Fruit fly (Drosophila melanogaster): ENCODE data around the gene CG31279.

CG31279 gene

DNA sequence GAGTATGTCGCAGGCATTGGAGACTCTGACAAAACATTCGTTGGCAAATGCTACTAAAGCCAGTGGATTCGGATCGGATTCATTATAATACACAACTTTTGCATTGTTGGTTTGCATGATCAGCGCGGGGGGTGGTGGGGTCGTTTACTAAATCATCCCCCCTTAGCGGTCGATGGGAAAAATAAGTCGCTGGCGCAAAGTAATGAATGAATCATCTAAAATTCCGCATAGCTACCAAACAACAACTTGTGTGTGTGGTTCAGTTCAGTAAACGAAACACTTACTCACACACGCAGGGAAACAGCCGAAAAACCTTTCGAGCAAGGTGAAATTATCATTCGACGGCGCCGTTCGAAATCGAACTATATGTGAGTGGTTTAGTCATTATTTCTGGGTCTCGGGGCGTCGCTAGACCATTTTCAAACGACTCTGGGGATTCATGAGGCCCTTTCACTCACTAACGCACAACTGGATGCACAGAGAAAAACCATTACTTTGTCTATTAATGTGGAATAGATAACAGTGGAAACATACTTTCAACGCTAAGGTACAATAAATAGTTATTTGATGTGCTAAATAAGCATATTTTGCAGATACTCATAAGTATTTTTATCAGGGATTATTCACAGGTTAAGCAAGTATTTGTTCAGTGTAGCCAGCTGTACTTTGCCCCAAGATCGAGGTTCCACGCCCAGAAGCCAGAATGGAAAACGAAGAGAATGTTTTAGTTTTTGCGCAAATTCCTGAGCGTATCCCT, 18.1 kb downstream of the CG31279 start:
- TF ChIP-seq sug (tag; optimal IDR thresholded peaks at IDR 0.05) = peak; percentile 7
- peak; percentile 28 for TF ChIP-seq ssp (GFP tag; IDR thresholded peaks at IDR 0.05)
- TF ChIP-seq CG13624 (GFP tag; optimal IDR thresholded peaks at IDR 0.05) = peak; percentile 17
- peak; percentile 59 for TF ChIP-seq dmrt99B (tag; optimal IDR thresholded peaks at IDR 0.05)
- TF ChIP-seq CG10274 (GFP tag; optimal IDR thresholded peaks at IDR 0.05) = no peak
- TF ChIP-seq maf-S (GFP tag; optimal IDR thresholded peaks at IDR 0.05) = peak; percentile 30
- TF ChIP-seq CG7987 (GFP tag; optimal IDR thresholded peaks at IDR 0.05) = peak; percentile 23
- peak; percentile 66 for TF ChIP-seq CG17186 (GFP tag; optimal IDR thresholded peaks at IDR 0.05)
- TF ChIP-seq CG15011 (GFP tag; optimal IDR thresholded peaks at IDR 0.05) = no peak
- TF ChIP-seq Opbp (GFP tag; IDR thresholded peaks at IDR 0.05; ENCODE audit: partially characterized antibody) = no peak
- peak; percentile 90 for TF ChIP-seq zfh1 (GFP tag; IDR thresholded peaks at IDR 0.05)
- peak; percentile 58 for TF ChIP-seq dm (GFP tag; optimal IDR thresholded peaks at IDR 0.05)
- TF ChIP-seq run (tag; optimal IDR thresholded peaks at IDR 0.05) = peak; percentile 35
- TF ChIP-seq Dek (tag; optimal IDR thresholded peaks at IDR 0.05) = peak; percentile 71
- no peak for TF ChIP-seq CG6791 (GFP tag; IDR thresholded peaks at IDR 0.05; ENCODE audit: partially characterized antibody)
- TF ChIP-seq Blimp-1 (GFP tag; optimal IDR thresholded peaks at IDR 0.05) = peak; percentile 75
- peak; percentile 85 for TF ChIP-seq sisA (GFP tag; IDR thresholded peaks at IDR 0.05)
- peak; percentile 63 for TF ChIP-seq Oaz (GFP tag; IDR thresholded peaks at IDR 0.05)
- no peak for TF ChIP-seq vfl (GFP tag; optimal IDR thresholded peaks at IDR 0.05)
- TF ChIP-seq CG6765 (GFP tag; optimal IDR thresholded peaks at IDR 0.05) = no peak
- TF ChIP-seq CG33557 (GFP tag; optimal IDR thresholded peaks at IDR 0.05) = no peak
- peak; percentile 96 for TF ChIP-seq Ets65A (GFP tag)
- TF ChIP-seq CG3838 (GFP tag; optimal IDR thresholded peaks at IDR 0.05) = no peak
- TF ChIP-seq CG3995 (GFP tag; optimal IDR thresholded peaks at IDR 0.05) = peak; percentile 49
- TF ChIP-seq crol (GFP tag; IDR thresholded peaks at IDR 0.05) = peak; percentile 68
- TF ChIP-seq danr (GFP tag; IDR thresholded peaks at IDR 0.05) = peak; percentile 52; the same call in 1 of the 2 replicates
- TF ChIP-seq Bteb2 (GFP tag; optimal IDR thresholded peaks at IDR 0.05) = peak; percentile 51
- TF ChIP-seq CG16863 (GFP tag; optimal IDR thresholded peaks at IDR 0.05) = peak; percentile 1
- peak; percentile 75 for TF ChIP-seq Xbp1 (GFP tag; optimal IDR thresholded peaks at IDR 0.05)
- TF ChIP-seq rib (GFP tag; IDR thresholded peaks at IDR 0.05) = peak; percentile 27; the same call in 1 of the 2 replicates
- TF ChIP-seq CHES-1-like (GFP tag; optimal IDR thresholded peaks at IDR 0.05) = no peak
- TF ChIP-seq ken (GFP tag; IDR thresholded peaks at IDR 0.05) = peak; percentile 90
- TF ChIP-seq tna (GFP tag; IDR thresholded peaks at IDR 0.05; ENCODE audit: partially characterized antibody) = no peak
- peak; percentile 75 for TF ChIP-seq Optix (GFP tag; IDR thresholded peaks at IDR 0.05)
- peak; percentile 62 for TF ChIP-seq CG9876 (GFP tag; optimal IDR thresholded peaks at IDR 0.05)
- TF ChIP-seq CG9817 (tag; optimal IDR thresholded peaks at IDR 0.05) = peak; percentile 66
- TF ChIP-seq CG43689 (GFP tag; IDR thresholded peaks at IDR 0.05) = peak; percentile 66
- peak; percentile 86 for TF ChIP-seq CG10366 (GFP tag; IDR thresholded peaks at IDR 0.05)
- no peak for TF ChIP-seq repo (GFP tag; optimal IDR thresholded peaks at IDR 0.05)
- TF ChIP-seq CG16779 (GFP tag; IDR thresholded peaks at IDR 0.05) = 0 out of 2 replicates have a peak, but pooled peaks have one; percentile 20
- no peak for TF ChIP-seq lbe (GFP tag; optimal IDR thresholded peaks at IDR 0.05)
- TF ChIP-seq zfh2 (GFP tag; optimal IDR thresholded peaks at IDR 0.05) = peak; percentile 65
- TF ChIP-seq CG1024 (GFP tag; IDR thresholded peaks at IDR 0.05) = peak; percentile 78
- peak; percentile 62 for TF ChIP-seq mam (GFP tag; optimal IDR thresholded peaks at IDR 0.05)
- peak; percentile 51 for TF ChIP-seq CG12155 (GFP tag; optimal IDR thresholded peaks at IDR 0.05)
- no peak for TF ChIP-seq bigmax (GFP tag; optimal IDR thresholded peaks at IDR 0.05)
- peak; percentile 70 for TF ChIP-seq CG4730 (GFP tag; IDR thresholded peaks at IDR 0.05)
- peak; percentile 51 for TF ChIP-seq CG10209 (GFP tag; optimal IDR thresholded peaks at IDR 0.05)
- no peak for TF ChIP-seq CG5180 (GFP tag; optimal IDR thresholded peaks at IDR 0.05)
- peak; percentile 87 for TF ChIP-seq H2.0 (GFP tag; IDR thresholded peaks at IDR 0.05)

Data from whole organism, embryonic.